Fruit fly (Drosophila melanogaster): ENCODE results near the gene CG9839.

- TF ChIP-seq usp (GFP tag; optimal IDR thresholded peaks at IDR 0.05) (no peak), CG8478 (optimal IDR thresholded peaks at IDR 0.05) (no peak), EcR (GFP tag; optimal IDR thresholded peaks at IDR 0.05) (no peak), psq (optimal IDR thresholded peaks at IDR 0.05) (no peak), pan (optimal IDR thresholded peaks at IDR 0.05) (no peak)
These were observed 4.4 kb downstream of the CG9839 start, which contains the start of the genes Pif1A, Pif1B and CCT7 for dm6 chr3R:8801126-8801762.

Measured in whole organism.